Fruit fly (Drosophila melanogaster): ENCODE data around the gene SWIP.

The SWIP gene

DNA sequence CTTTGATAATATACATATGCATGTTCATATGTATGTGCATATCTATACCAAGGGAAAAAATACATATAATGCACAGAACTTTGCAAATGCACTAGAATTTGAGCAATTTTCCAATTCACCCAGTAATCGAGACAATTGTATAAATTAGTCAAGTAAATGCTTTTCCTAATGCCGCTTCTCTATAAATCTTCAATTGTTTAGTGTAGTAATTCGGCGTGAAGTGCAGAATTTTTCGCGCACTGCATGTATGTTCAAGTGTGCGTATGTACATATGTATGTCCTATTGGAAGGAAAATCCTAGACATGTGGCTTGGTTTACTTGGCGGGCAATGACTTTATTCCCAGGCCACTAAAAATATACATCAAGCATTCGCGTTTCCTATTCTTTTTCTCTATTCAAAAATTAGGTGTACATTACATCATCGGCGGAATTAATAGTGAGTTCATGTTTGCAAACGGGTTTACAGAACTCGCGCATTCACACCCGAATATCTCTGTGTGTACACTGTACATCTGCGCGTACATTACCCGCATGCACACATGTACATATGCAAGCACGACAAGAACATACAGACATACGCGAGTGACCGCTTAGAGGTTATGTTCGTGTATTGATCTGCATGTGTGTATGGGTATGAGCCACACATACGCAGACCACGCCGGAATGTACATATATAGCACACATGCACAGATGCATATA, 5.5 kb downstream of the SWIP start (continued):
- no peak for TF ChIP-seq ATbp (GFP tag; optimal IDR thresholded peaks at IDR 0.05)
- no peak for TF ChIP-seq CG4282 (GFP tag; optimal IDR thresholded peaks at IDR 0.05)
- TF ChIP-seq dmrt11E (tag; optimal IDR thresholded peaks at IDR 0.05): no peak
- no peak for TF ChIP-seq CG30431 (GFP tag; optimal IDR thresholded peaks at IDR 0.05)
- TF ChIP-seq Lpt (GFP tag; optimal IDR thresholded peaks at IDR 0.05): no peak
- TF ChIP-seq CG15696 (tag; optimal IDR thresholded peaks at IDR 0.05): peak; percentile 28
- TF ChIP-seq zen (tag; optimal IDR thresholded peaks at IDR 0.05): no peak
- TF ChIP-seq bigmax (GFP tag; optimal IDR thresholded peaks at IDR 0.05): peak; percentile 99
- no peak for TF ChIP-seq CG18764 (GFP tag; optimal IDR thresholded peaks at IDR 0.05)
- no peak for TF ChIP-seq Atf6 (GFP tag; IDR thresholded peaks at IDR 0.05)
- no peak for TF ChIP-seq schlank (tag; optimal IDR thresholded peaks at IDR 0.05)
- TF ChIP-seq GATAe (GFP tag; conservative IDR thresholded peaks at IDR 0.05): no peak
- no peak for TF ChIP-seq fd102C (GFP tag; optimal IDR thresholded peaks at IDR 0.05)
- no peak for TF ChIP-seq Abd-B (GFP tag; optimal IDR thresholded peaks at IDR 0.05)
- peak; percentile 9 for TF ChIP-seq CG8924 (tag; optimal IDR thresholded peaks at IDR 0.05)
- no peak for TF ChIP-seq gce (GFP tag; IDR thresholded peaks at IDR 0.05)
- TF ChIP-seq tin (GFP tag; optimal IDR thresholded peaks at IDR 0.05): no peak
- TF ChIP-seq CG13123 (GFP tag; optimal IDR thresholded peaks at IDR 0.05): no peak
- TF ChIP-seq CG14710 (tag; optimal IDR thresholded peaks at IDR 0.05): no peak
- no peak for TF ChIP-seq Dip2 (GFP tag; IDR thresholded peaks at IDR 0.05)
- TF ChIP-seq Asciz (GFP tag; optimal IDR thresholded peaks at IDR 0.05): no peak
- no peak for TF ChIP-seq run (tag; optimal IDR thresholded peaks at IDR 0.05)
- no peak for TF ChIP-seq E2f2 (GFP tag; IDR thresholded peaks at IDR 0.05)
- no peak for TF ChIP-seq Xbp1 (GFP tag; optimal IDR thresholded peaks at IDR 0.05)
- TF ChIP-seq Max (GFP tag; optimal IDR thresholded peaks at IDR 0.05): no peak
- TF ChIP-seq CG12942 (GFP tag; optimal IDR thresholded peaks at IDR 0.05): no peak
- no peak for TF ChIP-seq Oaz (GFP tag; IDR thresholded peaks at IDR 0.05)
- peak; percentile 99 for TF ChIP-seq nerfin-1 (tag; optimal IDR thresholded peaks at IDR 0.05)
- peak; percentile 45 for TF ChIP-seq Nf-YC (tag; optimal IDR thresholded peaks at IDR 0.05)
- TF ChIP-seq CG6854 (GFP tag; optimal IDR thresholded peaks at IDR 0.05): no peak
- TF ChIP-seq Blimp-1 (GFP tag; optimal IDR thresholded peaks at IDR 0.05): no peak
- no peak for TF ChIP-seq CG11723 (GFP tag; optimal IDR thresholded peaks at IDR 0.05)
- no peak for TF ChIP-seq CG9215 (GFP tag; IDR thresholded peaks at IDR 0.05)
- TF ChIP-seq pros (GFP tag; optimal IDR thresholded peaks at IDR 0.05): no peak
- TF ChIP-seq CG6175 (GFP tag; IDR thresholded peaks at IDR 0.05): no peak
- peak; percentile 4 for TF ChIP-seq CG33557 (GFP tag; optimal IDR thresholded peaks at IDR 0.05)
- TF ChIP-seq abd-A (tag; optimal IDR thresholded peaks at IDR 0.05): no peak
- TF ChIP-seq ci (GFP tag; IDR thresholded peaks at IDR 0.05): no peak
- peak; percentile 34 for TF ChIP-seq CG13894 (tag; optimal IDR thresholded peaks at IDR 0.05)
- TF ChIP-seq CG17802 (tag; optimal IDR thresholded peaks at IDR 0.05): no peak
- TF ChIP-seq gt (GFP tag; IDR thresholded peaks at IDR 0.05): no peak
- TF ChIP-seq CG9797 (GFP tag; optimal IDR thresholded peaks at IDR 0.05): no peak
- TF ChIP-seq Sry-β (GFP tag; optimal IDR thresholded peaks at IDR 0.05): no peak
- TF ChIP-seq Deaf1 (tag; optimal IDR thresholded peaks at IDR 0.05): peak; percentile 39
- TF ChIP-seq B-H1 (GFP tag; IDR thresholded peaks at IDR 0.05): no peak
- no peak for TF ChIP-seq tx (GFP tag; optimal IDR thresholded peaks at IDR 0.05)
- TF ChIP-seq caup (GFP tag; optimal IDR thresholded peaks at IDR 0.05; ENCODE audit: severe bottlenecking): no peak
- TF ChIP-seq zfh2 (GFP tag; optimal IDR thresholded peaks at IDR 0.05): no peak
- TF ChIP-seq klu (GFP tag; IDR thresholded peaks at IDR 0.05): no peak
- no peak for TF ChIP-seq CG10366 (GFP tag; IDR thresholded peaks at IDR 0.05)
